Worm (Caenorhabditis elegans) whole organism, late embryonic: ENCODE results near the gene acs-18.
A peak's percentile ranks its signal among the peaks of the same experiment; 100 is the strongest.

ENCODE experiments used
- C08G9.2 ChIP-seq: sonication (generic microtip); optimal IDR thresholded peaks from 2 replicates; lab custom pipeline; 2016; ENCODE audit warnings: mild to moderate bottlenecking, missing genetic modification characterization, moderate library complexity, missing compliant biosample characterization
- C38D4.7 ChIP-seq: fragments of 200-800 bp; sonication (Bioruptor generic); optimal IDR thresholded peaks from 2 replicates; lab custom pipeline; 2018; ENCODE audit warnings: mild to moderate bottlenecking, missing genetic modification characterization, moderate library complexity, missing compliant biosample characterization
- K02D7.2 ChIP-seq: sonication (generic microtip); optimal IDR thresholded peaks from 2 replicates; lab custom pipeline; 2017; ENCODE audit warnings: mild to moderate bottlenecking, missing genetic modification characterization, missing compliant biosample characterization
- K09A11.1 ChIP-seq: sonication (generic microtip); optimal IDR thresholded peaks from 2 replicates; lab custom pipeline; 2017; ENCODE audit warnings: antibody characterized with exemption, mild to moderate bottlenecking, missing genetic modification characterization, missing compliant biosample characterization; ENCODE audit not compliant: insufficient read depth
- Y22D7AL.16 ChIP-seq: sonication (generic microtip); optimal IDR thresholded peaks from 2 replicates; lab custom pipeline; 2016; ENCODE audit warnings: missing genetic modification characterization, missing compliant biosample characterization
- ama-1 ChIP-seq: fragments of 150-350 bp; optimal IDR thresholded peaks from 2 replicates; lab custom pipeline; 2014
- ceh-14 ChIP-seq: sonication (generic microtip); optimal IDR thresholded peaks from 2 replicates; lab custom pipeline; 2016; ENCODE audit warnings: missing genotype, missing genetic modification characterization, missing compliant biosample characterization
- ceh-18 ChIP-seq: sonication (generic microtip); optimal IDR thresholded peaks from 2 replicates; lab custom pipeline; 2016; ENCODE audit warnings: missing genetic modification characterization, missing compliant biosample characterization
- ceh-19 ChIP-seq: fragments of 200-800 bp; sonication (Bioruptor generic); optimal IDR thresholded peaks from 2 replicates; lab custom pipeline; 2018; ENCODE audit warnings: mild to moderate bottlenecking, missing genetic modification characterization, missing compliant biosample characterization
- ceh-24 ChIP-seq: sonication (generic microtip); optimal IDR thresholded peaks from 2 replicates; lab custom pipeline; 2016; ENCODE audit warnings: mild to moderate bottlenecking, missing genetic modification characterization, missing compliant biosample characterization
- ceh-31 ChIP-seq: sonication (generic microtip); optimal IDR thresholded peaks from 2 replicates; lab custom pipeline; 2016; ENCODE audit warnings: missing genetic modification characterization, missing compliant biosample characterization
- ceh-34 ChIP-seq: sonication (generic microtip); optimal IDR thresholded peaks from 2 replicates; lab custom pipeline; 2016; ENCODE audit warnings: mild to moderate bottlenecking, missing genetic modification characterization, missing compliant biosample characterization
- ceh-45 ChIP-seq: fragments of 200-800 bp; sonication (Bioruptor generic); IDR thresholded peaks from 2 replicates; pipeline ENCODE4 v1.3.6; 2022; ENCODE audit warnings: missing genetic modification reagents, missing genetic modification characterization, missing compliant biosample characterization
- ceh-48 ChIP-seq: sonication (generic microtip); optimal IDR thresholded peaks from 2 replicates; lab custom pipeline; 2016; ENCODE audit warnings: missing genetic modification characterization, inconsistent platforms, missing compliant biosample characterization
- ceh-6 ChIP-seq: fragments of 200-800 bp; sonication (Bioruptor generic); optimal IDR thresholded peaks from 2 replicates; lab custom pipeline; 2018; ENCODE audit warnings: mild to moderate bottlenecking, missing genetic modification characterization, missing compliant biosample characterization
- ceh-9 ChIP-seq: sonication (generic microtip); optimal IDR thresholded peaks from 2 replicates; lab custom pipeline; 2016; ENCODE audit warnings: mild to moderate bottlenecking, missing genetic modification characterization, inconsistent platforms, missing compliant biosample characterization
- elt-2 ChIP-seq: sonication (generic microtip); optimal IDR thresholded peaks from 2 replicates; lab custom pipeline; 2016; ENCODE audit warnings: missing genetic modification reagents, missing genetic modification characterization, missing compliant biosample characterization
- elt-4 ChIP-seq: sonication (generic microtip); optimal IDR thresholded peaks from 2 replicates; lab custom pipeline; 2016; ENCODE audit warnings: missing genetic modification characterization, missing compliant biosample characterization
- ets-4 ChIP-seq: sonication (generic microtip); optimal IDR thresholded peaks from 2 replicates; lab custom pipeline; 2016; ENCODE audit warnings: missing genetic modification characterization, missing compliant biosample characterization
- eyg-1 ChIP-seq: sonication (generic microtip); optimal IDR thresholded peaks from 2 replicates; lab custom pipeline; 2016; ENCODE audit warnings: missing genotype, missing genetic modification characterization, missing compliant biosample characterization
- fax-1 ChIP-seq: sonication (generic microtip); optimal IDR thresholded peaks from 2 replicates; lab custom pipeline; 2016; ENCODE audit warnings: missing genotype, missing genetic modification characterization, missing compliant biosample characterization
- fkh-10 ChIP-seq: fragments of 150-350 bp; optimal IDR thresholded peaks from 2 replicates; lab custom pipeline; 2014; ENCODE audit warnings: missing biosample characterization, missing genetic modification reagents, missing genetic modification characterization
- fkh-6 ChIP-seq: sonication (generic microtip); optimal IDR thresholded peaks from 2 replicates; lab custom pipeline; 2016; ENCODE audit warnings: missing genetic modification characterization, missing compliant biosample characterization
- gmeb-2 ChIP-seq: sonication (generic microtip); optimal IDR thresholded peaks from 2 replicates; lab custom pipeline; 2016; ENCODE audit warnings: missing genetic modification characterization, inconsistent platforms, missing compliant biosample characterization
- hlh-13 ChIP-seq: fragments of 200-800 bp; sonication (Bioruptor generic); optimal IDR thresholded peaks from 2 replicates; lab custom pipeline; 2018; ENCODE audit warnings: mild to moderate bottlenecking, missing genetic modification characterization, missing compliant biosample characterization
- hlh-15 ChIP-seq: sonication (generic microtip); optimal IDR thresholded peaks from 2 replicates; lab custom pipeline; 2016; ENCODE audit warnings: missing genetic modification characterization, missing compliant biosample characterization
- hlh-30 ChIP-seq: sonication (generic microtip); optimal IDR thresholded peaks from 2 replicates; lab custom pipeline; 2017; ENCODE audit warnings: antibody characterized with exemption, missing genetic modification characterization, missing compliant biosample characterization; ENCODE audit not compliant: insufficient read depth
- hlh-6 ChIP-seq: sonication (generic microtip); optimal IDR thresholded peaks from 2 replicates; lab custom pipeline; 2016; ENCODE audit warnings: missing genotype, missing genetic modification characterization, missing compliant biosample characterization
- lim-6 ChIP-seq: sonication (generic microtip); optimal IDR thresholded peaks from 2 replicates; lab custom pipeline; 2016; ENCODE audit warnings: missing genetic modification characterization, missing compliant biosample characterization
- lin-11 ChIP-seq: fragments of 200-800 bp; sonication (Bioruptor generic); optimal IDR thresholded peaks from 2 replicates; lab custom pipeline; 2018; ENCODE audit warnings: mild to moderate bottlenecking, missing genetic modification characterization, missing compliant biosample characterization
- madf-2 ChIP-seq: sonication (generic microtip); optimal IDR thresholded peaks from 2 replicates; lab custom pipeline; 2017; ENCODE audit warnings: missing genetic modification characterization, missing compliant biosample characterization
- nfya-1 ChIP-seq: sonication (generic microtip); optimal IDR thresholded peaks from 2 replicates; lab custom pipeline; 2017; ENCODE audit warnings: missing genetic modification characterization, mild to moderate bottlenecking, missing compliant biosample characterization, antibody characterized with exemption, moderate library complexity
- nhr-11 ChIP-seq: fragments of 150-350 bp; optimal IDR thresholded peaks from 2 replicates; lab custom pipeline; 2014; ENCODE audit warnings: missing biosample characterization, missing genetic modification characterization
- nhr-232 ChIP-seq: sonication (generic microtip); optimal IDR thresholded peaks from 2 replicates; lab custom pipeline; 2016; ENCODE audit warnings: missing genetic modification characterization, missing compliant biosample characterization
- npax-4 ChIP-seq: sonication (generic microtip); optimal IDR thresholded peaks from 2 replicates; lab custom pipeline; 2016; ENCODE audit warnings: missing genetic modification characterization, missing compliant biosample characterization
- odd-2 ChIP-seq: sonication (generic microtip); optimal IDR thresholded peaks from 2 replicates; lab custom pipeline; 2017; ENCODE audit warnings: antibody characterized with exemption, mild to moderate bottlenecking, missing genetic modification characterization, missing compliant biosample characterization
- pat-9 ChIP-seq: fragments of 200-800 bp; sonication (Bioruptor generic); optimal IDR thresholded peaks from 2 replicates; lab custom pipeline; 2018; ENCODE audit warnings: mild to moderate bottlenecking, missing genetic modification characterization, moderate library complexity, missing compliant biosample characterization
- pha-2 ChIP-seq: sonication (generic microtip); optimal IDR thresholded peaks from 2 replicates; lab custom pipeline; 2017; ENCODE audit warnings: mild to moderate bottlenecking, missing genetic modification characterization, missing compliant biosample characterization
- pha-4 ChIP-seq: fragments of 150-350 bp; optimal IDR thresholded peaks from 2 replicates; lab custom pipeline; 2018; ENCODE audit warnings: missing biosample characterization, missing genetic modification reagents, missing genetic modification characterization
- pqm-1 ChIP-seq: sonication (generic microtip); optimal IDR thresholded peaks from 2 replicates; lab custom pipeline; 2016; ENCODE audit warnings: missing genetic modification characterization, missing compliant biosample characterization
- pros-1 ChIP-seq: fragments of 150-350 bp; optimal IDR thresholded peaks from 2 replicates; lab custom pipeline; 2014; ENCODE audit warnings: missing biosample characterization, missing genetic modification reagents, missing genetic modification characterization
- ref-2 ChIP-seq: sonication (generic microtip); optimal IDR thresholded peaks from 2 replicates; lab custom pipeline; 2016; ENCODE audit warnings: missing genetic modification characterization, missing compliant biosample characterization
- rnt-1 ChIP-seq: sonication (generic microtip); optimal IDR thresholded peaks from 2 replicates; lab custom pipeline; 2016; ENCODE audit warnings: missing genetic modification characterization, missing compliant biosample characterization
- sdc-2 ChIP-seq: sonication (generic microtip); optimal IDR thresholded peaks from 2 replicates; lab custom pipeline; 2016; ENCODE audit warnings: missing genotype, missing genetic modification characterization, missing compliant biosample characterization
- syd-9 ChIP-seq: sonication (generic microtip); optimal IDR thresholded peaks from 2 replicates; lab custom pipeline; 2016; ENCODE audit warnings: mild to moderate bottlenecking, missing genetic modification characterization, moderate library complexity, missing compliant biosample characterization
- tbx-2 ChIP-seq: sonication (generic microtip); optimal IDR thresholded peaks from 2 replicates; lab custom pipeline; 2016; ENCODE audit warnings: missing genetic modification characterization, missing compliant biosample characterization
- tbx-7 ChIP-seq: sonication (generic microtip); optimal IDR thresholded peaks from 2 replicates; lab custom pipeline; 2016; ENCODE audit warnings: missing genotype, missing genetic modification characterization, missing compliant biosample characterization
- ttx-3 ChIP-seq: sonication (generic microtip); optimal IDR thresholded peaks from 2 replicates; lab custom pipeline; 2016; ENCODE audit warnings: missing genetic modification reagents, missing genetic modification characterization, missing compliant biosample characterization
- unc-42 ChIP-seq: sonication (generic microtip); optimal IDR thresholded peaks from 2 replicates; lab custom pipeline; 2016; ENCODE audit warnings: missing genotype, missing genetic modification characterization, missing compliant biosample characterization
- unc-55 ChIP-seq: sonication (generic microtip); optimal IDR thresholded peaks from 2 replicates; lab custom pipeline; 2017; ENCODE audit warnings: missing biosample characterization, missing genetic modification reagents, missing genetic modification characterization
- unc-86 ChIP-seq: sonication (generic microtip); optimal IDR thresholded peaks from 2 replicates; lab custom pipeline; 2016; ENCODE audit warnings: missing genetic modification characterization, missing compliant biosample characterization
- zip-5 ChIP-seq: sonication (generic microtip); optimal IDR thresholded peaks from 2 replicates; lab custom pipeline; 2016; ENCODE audit warnings: missing genetic modification characterization, missing compliant biosample characterization
- ztf-16 ChIP-seq: sonication (generic microtip); optimal IDR thresholded peaks from 2 replicates; lab custom pipeline; 2017; ENCODE audit warnings: missing genetic modification characterization, missing compliant biosample characterization

Gene acs-18

DNA sequence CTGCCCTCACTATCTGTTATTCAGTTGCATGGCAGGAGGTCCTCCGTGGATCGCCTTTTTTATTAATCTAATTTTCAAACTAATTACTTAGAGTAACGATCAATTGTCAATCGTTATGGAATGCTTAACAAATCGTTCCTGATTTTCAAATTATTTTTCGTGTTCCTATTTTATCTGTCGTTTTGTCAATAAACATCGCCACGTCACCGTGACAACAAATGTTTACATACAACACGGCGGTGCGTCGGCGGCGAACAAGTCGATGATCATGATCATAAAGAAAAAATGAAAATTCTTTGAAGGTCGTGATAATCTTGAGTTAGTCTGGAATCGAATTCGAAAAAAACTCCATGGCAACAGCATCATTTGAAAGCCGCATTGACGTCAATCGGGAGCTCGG lies 32.0 kb upstream of the acs-18 start:
- TF ChIP-seq unc-42 (tag; lab: Kevin White, UChicago) (no peak), zip-5 (no peak)

DNA sequence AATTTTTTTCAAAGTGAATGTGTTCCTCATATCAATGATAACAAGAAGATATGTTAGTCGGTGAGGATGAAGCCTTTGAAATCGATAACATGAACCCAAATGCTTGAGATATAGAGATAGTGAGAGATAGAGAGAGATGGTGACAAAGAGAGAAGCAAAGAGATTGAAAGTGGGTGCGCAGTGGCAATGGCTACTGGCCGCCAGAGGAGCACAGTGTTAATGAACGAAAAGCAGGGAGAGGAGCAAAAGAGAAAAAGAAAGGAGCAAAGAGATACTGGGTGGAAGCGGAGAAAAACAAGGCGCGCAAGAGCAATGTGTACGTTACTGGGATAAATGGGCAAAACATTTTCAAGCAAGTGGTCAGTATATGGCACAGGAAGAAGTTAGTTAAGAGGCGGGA lies 31.2 kb upstream of the acs-18 start:
- no peak for TF ChIP-seq nhr-232 (tag; lab: Kevin White, UChicago)
- TF ChIP-seq npax-4: no peak
- TF ChIP-seq Y22D7AL.16 (tag; lab: Kevin White, UChicago): no peak
- TF ChIP-seq fkh-6: no peak
- TF ChIP-seq hlh-15: no peak
- no peak for TF ChIP-seq ceh-9 (tag; lab: Kevin White, UChicago)
- no peak for TF ChIP-seq lin-11 (tag; lab: Kevin White, UChicago)
- peak; percentile 40 for TF ChIP-seq unc-55
- no peak for TF ChIP-seq K09A11.1 (tag; lab: Kevin White, UChicago)
- TF ChIP-seq madf-2 (tag; lab: Kevin White, UChicago): no peak
- no peak for TF ChIP-seq pha-2 (tag; lab: Kevin White, UChicago)
- no peak for TF ChIP-seq pha-4 (tag; lab: Kevin White, UChicago)
- TF ChIP-seq unc-42 (tag; lab: Kevin White, UChicago): peak; percentile 40
- TF ChIP-seq tbx-7: no peak
- TF ChIP-seq ref-2 (tag; lab: Kevin White, UChicago): no peak
- TF ChIP-seq ceh-14: peak; percentile 30
- TF ChIP-seq hlh-6 (tag; lab: Kevin White, UChicago): peak; percentile 12
- no peak for TF ChIP-seq unc-86
- TF ChIP-seq C08G9.2 (tag; lab: Kevin White, UChicago): no peak
- TF ChIP-seq ceh-31 (tag; lab: Kevin White, UChicago): peak; percentile 75
- TF ChIP-seq pros-1: no peak
- peak; percentile 23 for TF ChIP-seq rnt-1 (tag; lab: Kevin White, UChicago)
- no peak for TF ChIP-seq lim-6 (tag; lab: Kevin White, UChicago)
- no peak for TF ChIP-seq ceh-24 (tag; lab: Kevin White, UChicago)
- no peak for TF ChIP-seq syd-9 (tag; lab: Kevin White, UChicago)
- no peak for TF ChIP-seq nhr-11 (tag; lab: Kevin White, UChicago)
- no peak for TF ChIP-seq ama-1 (lab: Kevin White, UChicago)
- TF ChIP-seq fkh-10: no peak
- TF ChIP-seq ceh-18: peak; percentile 69
- TF ChIP-seq nfya-1 (tag; lab: Kevin White, UChicago): peak; percentile 67
- TF ChIP-seq elt-4 (tag; lab: Kevin White, UChicago): no peak
- no peak for TF ChIP-seq hlh-30 (tag; lab: Kevin White, UChicago)
- TF ChIP-seq ceh-6: no peak
- no peak for TF ChIP-seq gmeb-2 (tag; lab: Kevin White, UChicago)
- TF ChIP-seq fax-1 (tag; lab: Kevin White, UChicago): peak; percentile 51
- TF ChIP-seq sdc-2 (tag; lab: Kevin White, UChicago): no peak
- no peak for TF ChIP-seq ceh-48 (tag; lab: Kevin White, UChicago)
- no peak for TF ChIP-seq eyg-1 (tag; lab: Kevin White, UChicago)
- no peak for TF ChIP-seq ceh-45
- TF ChIP-seq elt-2 (tag; lab: Kevin White, UChicago): no peak
- TF ChIP-seq hlh-13 (GFP tag; lab: Kevin White, UChicago): no peak
- TF ChIP-seq tbx-2: peak; percentile 58
- no peak for TF ChIP-seq C38D4.7
- no peak for TF ChIP-seq pqm-1 (tag; lab: Kevin White, UChicago)
- TF ChIP-seq pat-9 (tag; lab: Kevin White, UChicago): no peak
- no peak for TF ChIP-seq ttx-3
- TF ChIP-seq ztf-16 (tag; lab: Kevin White, UChicago): no peak
- no peak for TF ChIP-seq K02D7.2 (tag; lab: Kevin White, UChicago)
- TF ChIP-seq ceh-19 (GFP tag; lab: Kevin White, UChicago): no peak
- no peak for TF ChIP-seq ceh-34 (tag; lab: Kevin White, UChicago)
- no peak for TF ChIP-seq ets-4
- no peak for TF ChIP-seq odd-2
